Fruit fly (Drosophila melanogaster) Kc167 (cell line): Measurements from ENCODE around the gene sgl.

Experiments
- Myc ChIP-seq: fragments of >200 bp; optimal IDR thresholded peaks from 2 replicates; lab custom pipeline; 2017; ENCODE audit warnings: missing external identifiers
- psq ChIP-seq: fragments of >200 bp; optimal IDR thresholded peaks from 2 replicates; lab custom pipeline; 2017; ENCODE audit warnings: missing external identifiers
- ttk ChIP-seq: sonication (Bioruptor generic); optimal IDR thresholded peaks from 2 replicates; lab custom pipeline; 2017; ENCODE audit warnings: missing external identifiers

- TF ChIP-seq psq (lab: Kevin White, UChicago) (no peak), Myc (lab: Kevin White, UChicago) (no peak), ttk (lab: Kevin White, UChicago) (no peak)
Measured at dm6 chr3L:7009886-7010285, 45.3 kb upstream of the sgl start.
